Worm (Caenorhabditis elegans): Measurements from ENCODE around the gene F59E12.3.

Gene F59E12.3

ce11 chrII:5603194-5603593 is 35.0 kb upstream of the F59E12.3 start, which contains the start of gene C17G10.6:
TSS of gene C17G10.6 (minus strand) at chrII:5603294.
- no peak for TF ChIP-seq elt-1 (tag; optimal IDR thresholded peaks at IDR 0.05)
- no peak for TF ChIP-seq alr-1 (tag; optimal IDR thresholded peaks at IDR 0.05)
- no peak for TF ChIP-seq elt-3 (tag; optimal IDR thresholded peaks at IDR 0.05)
- no peak for TF ChIP-seq nhr-12 (tag; optimal IDR thresholded peaks at IDR 0.05)
- TF ChIP-seq F13H6.1 (tag; optimal IDR thresholded peaks at IDR 0.05) = no peak
- TF ChIP-seq ztf-11 (tag; optimal IDR thresholded peaks at IDR 0.05) = no peak
- TF ChIP-seq mdl-1 (tag; optimal IDR thresholded peaks at IDR 0.05) = no peak
- no peak for TF ChIP-seq unc-55 (GFP tag; optimal IDR thresholded peaks at IDR 0.05)
- TF ChIP-seq crh-2 (tag; optimal IDR thresholded peaks at IDR 0.05) = no peak
- no peak for TF ChIP-seq nhr-23 (tag; optimal IDR thresholded peaks at IDR 0.05)
- TF ChIP-seq sma-9 (GFP tag; optimal IDR thresholded peaks at IDR 0.05) = no peak
- TF ChIP-seq sma-9 (tag; optimal IDR thresholded peaks at IDR 0.05) = no peak
- no peak for TF ChIP-seq nhr-25 (tag; optimal IDR thresholded peaks at IDR 0.05)
- no peak for TF ChIP-seq skn-1 (tag; optimal IDR thresholded peaks at IDR 0.05)
- TF ChIP-seq unc-62 (GFP tag; optimal IDR thresholded peaks at IDR 0.05) = no peak
- no peak for TF ChIP-seq peb-1 (tag; optimal IDR thresholded peaks at IDR 0.05)
- no peak for TF ChIP-seq dmd-4 (tag; optimal IDR thresholded peaks at IDR 0.05)
- no peak for TF ChIP-seq zag-1 (tag; optimal IDR thresholded peaks at IDR 0.05)
- no peak for TF ChIP-seq aly-2 (tag; optimal IDR thresholded peaks at IDR 0.05)

- TF ChIP-seq ama-1 (optimal IDR thresholded peaks at IDR 0.05) (no peak), ztf-1 (GFP tag; conservative IDR thresholded peaks at IDR 0.05) (no peak), sma-3 (GFP tag; optimal IDR thresholded peaks at IDR 0.05) (no peak), aly-2 (tag; optimal IDR thresholded peaks at IDR 0.05) (no peak), nhr-77 (tag; optimal IDR thresholded peaks at IDR 0.05) (no peak), ztf-4 (tag; optimal IDR thresholded peaks at IDR 0.05) (no peak), skn-1 (tag; optimal IDR thresholded peaks at IDR 0.05) (no peak), nhr-6 (tag; optimal IDR thresholded peaks at IDR 0.05) (no peak), sma-9 (GFP tag; optimal IDR thresholded peaks at IDR 0.05) (no peak), sma-9 (tag; optimal IDR thresholded peaks at IDR 0.05) (no peak), lin-39 (tag; optimal IDR thresholded peaks at IDR 0.05) (no peak), mdl-1 (tag; optimal IDR thresholded peaks at IDR 0.05) (no peak), egl-27 (tag; optimal IDR thresholded peaks at IDR 0.05) (no peak), elt-1 (tag; optimal IDR thresholded peaks at IDR 0.05) (no peak), elt-3 (tag; optimal IDR thresholded peaks at IDR 0.05) (no peak), fos-1 (tag; optimal IDR thresholded peaks at IDR 0.05) (no peak), nhr-25 (tag; optimal IDR thresholded peaks at IDR 0.05) (no peak), C34F6.9 (tag; optimal IDR thresholded peaks at IDR 0.05) (no peak), ztf-11 (tag; optimal IDR thresholded peaks at IDR 0.05) (no peak), ceh-16 (tag; optimal IDR thresholded peaks at IDR 0.05) (no peak)
These were observed 33.7 kb upstream of the F59E12.3 start for ce11 chrII:5604441-5604840.

ce11 chrII:5605538-5605945 is 32.6 kb upstream of the F59E12.3 start:
- TF ChIP-seq alr-1 (tag; optimal IDR thresholded peaks at IDR 0.05) = no peak
- TF ChIP-seq mbf-1 (tag; optimal IDR thresholded peaks at IDR 0.05) = no peak
- TF ChIP-seq nhr-129 (tag; optimal IDR thresholded peaks at IDR 0.05) = peak; percentile 79
- TF ChIP-seq blmp-1 (tag; optimal IDR thresholded peaks at IDR 0.05; ENCODE audit: insufficient read depth) = peak; percentile 72
- TF ChIP-seq ztf-1 (GFP tag; conservative IDR thresholded peaks at IDR 0.05) = no peak
- no peak for TF ChIP-seq nhr-23 (tag; optimal IDR thresholded peaks at IDR 0.05)
- TF ChIP-seq R02D3.7 (tag; optimal IDR thresholded peaks at IDR 0.05) = no peak
- no peak for TF ChIP-seq mab-5 (tag; optimal IDR thresholded peaks at IDR 0.05)
- TF ChIP-seq gmeb-1 (tag; optimal IDR thresholded peaks at IDR 0.05) = peak; percentile 61
- no peak for TF ChIP-seq peb-1 (tag; optimal IDR thresholded peaks at IDR 0.05)
- peak; percentile 82 for TF ChIP-seq egl-27 (tag; optimal IDR thresholded peaks at IDR 0.05)
- no peak for TF ChIP-seq nhr-237 (tag; optimal IDR thresholded peaks at IDR 0.05)
- TF ChIP-seq nhr-25 (tag; optimal IDR thresholded peaks at IDR 0.05) = peak; percentile 92
- TF ChIP-seq lsy-2 (tag; optimal IDR thresholded peaks at IDR 0.05) = peak in 1 of 2 experiments; percentile 51
- peak; percentile 37 for TF ChIP-seq nhr-6 (tag; optimal IDR thresholded peaks at IDR 0.05)
- peak; percentile 92 for TF ChIP-seq sma-3 (GFP tag; optimal IDR thresholded peaks at IDR 0.05)
- TF ChIP-seq ztf-11 (tag; optimal IDR thresholded peaks at IDR 0.05) = no peak
- TF ChIP-seq ceh-16 (tag; optimal IDR thresholded peaks at IDR 0.05) = peak; percentile 20
- TF ChIP-seq sem-4 (tag; optimal IDR thresholded peaks at IDR 0.05) = peak; percentile 64
- TF ChIP-seq C34F6.9 (tag; optimal IDR thresholded peaks at IDR 0.05) = peak; percentile 56
- TF ChIP-seq ama-1 (optimal IDR thresholded peaks at IDR 0.05) = no peak
- TF ChIP-seq dmd-4 (tag; optimal IDR thresholded peaks at IDR 0.05) = no peak
- TF ChIP-seq sma-9 (GFP tag; optimal IDR thresholded peaks at IDR 0.05) = peak; percentile 97
- TF ChIP-seq sma-9 (tag; optimal IDR thresholded peaks at IDR 0.05) = peak; percentile 63
- TF ChIP-seq lin-39 (tag; optimal IDR thresholded peaks at IDR 0.05) = no peak
- TF ChIP-seq F13H6.1 (tag; optimal IDR thresholded peaks at IDR 0.05) = peak; percentile 10
- TF ChIP-seq crh-2 (tag; optimal IDR thresholded peaks at IDR 0.05) = peak; percentile 67
- peak; percentile 6 for TF ChIP-seq Y55F3AM.14 (GFP tag; optimal IDR thresholded peaks at IDR 0.05)
- TF ChIP-seq snpc-4 (tag; optimal IDR thresholded peaks at IDR 0.05) = no peak
- peak; percentile 39 to 59 for TF ChIP-seq mdl-1 (tag; optimal IDR thresholded peaks at IDR 0.05)
- peak; percentile 92 for TF ChIP-seq nhr-21 (tag; optimal IDR thresholded peaks at IDR 0.05)
- no peak for TF ChIP-seq lin-11 (tag; optimal IDR thresholded peaks at IDR 0.05)
- TF ChIP-seq fos-1 (tag; optimal IDR thresholded peaks at IDR 0.05) = peak; percentile 86
